Worm (Caenorhabditis elegans) whole organism, L3 larva: Measurements from ENCODE around the gene srab-13.

Experiments used
- ZK546.5 ChIP-seq: sonication (generic microtip); optimal IDR thresholded peaks from 2 replicates; lab custom pipeline; 2017; ENCODE audit warnings: missing biosample characterization, missing genetic modification characterization
- aly-2 ChIP-seq: fragments of 150-350 bp; optimal IDR thresholded peaks from 2 replicates; lab custom pipeline; 2014; ENCODE audit warnings: missing biosample characterization, missing genetic modification characterization
- ama-1 ChIP-seq: fragments of 150-350 bp; optimal IDR thresholded peaks from 2 replicates; lab custom pipeline; 2018
- ceh-16 ChIP-seq: sonication (generic microtip); optimal IDR thresholded peaks from 2 replicates; lab custom pipeline; 2017; ENCODE audit warnings: missing biosample characterization, missing genetic modification characterization
- ceh-28 ChIP-seq: fragments of 150-350 bp; optimal IDR thresholded peaks from 2 replicates; lab custom pipeline; 2014; ENCODE audit warnings: missing biosample characterization, missing genetic modification reagents, missing genetic modification characterization
- ceh-82 ChIP-seq: fragments of 150-350 bp; optimal IDR thresholded peaks from 2 replicates; lab custom pipeline; 2014; ENCODE audit warnings: missing biosample characterization, missing genetic modification characterization
- ceh-9 ChIP-seq: sonication (generic microtip); optimal IDR thresholded peaks from 2 replicates; lab custom pipeline; 2018; ENCODE audit warnings: missing biosample characterization, missing genetic modification characterization
- egl-27 ChIP-seq: sonication (generic microtip); optimal IDR thresholded peaks from 4 replicates; lab custom pipeline; 2017; ENCODE audit warnings: missing biosample characterization, missing genetic modification reagents, missing genetic modification characterization
- egl-5 ChIP-seq: fragments of 150-350 bp; optimal IDR thresholded peaks from 2 replicates; lab custom pipeline; 2017; ENCODE audit warnings: missing biosample characterization, missing genetic modification reagents, missing genetic modification characterization, inconsistent platforms
- elt-1 ChIP-seq: fragments of 150-350 bp; optimal IDR thresholded peaks from 2 replicates; lab custom pipeline; 2014; ENCODE audit warnings: missing biosample characterization, missing genetic modification characterization
- elt-2 ChIP-seq: sonication (generic microtip); optimal IDR thresholded peaks from 2 replicates; lab custom pipeline; 2016; ENCODE audit warnings: missing genetic modification reagents, mild to moderate bottlenecking, missing genetic modification characterization, missing compliant biosample characterization
- elt-3 ChIP-seq, 3 experiments: fragments of 150-350 bp in 1 of 3; sonication (generic microtip) in 2 of 3; optimal IDR thresholded peaks; 2 replicates in 2 of 3; 4 replicates in 1 of 3; lab custom pipeline; 2014 to 2017; ENCODE audit warnings: missing biosample characterization in 3 of 3, missing genetic modification characterization in 3 of 3
- eor-1 ChIP-seq, 2 experiments: fragments of 150-350 bp; optimal IDR thresholded peaks; 2 replicates each; lab custom pipeline; 2014 to 2018; ENCODE audit warnings: missing biosample characterization in 2 of 2, missing genetic modification characterization in 2 of 2
- fkh-10 ChIP-seq: sonication (generic microtip); optimal IDR thresholded peaks from 2 replicates; lab custom pipeline; 2017; ENCODE audit warnings: missing biosample characterization, missing genetic modification reagents, missing genetic modification characterization
- fkh-2 ChIP-seq: fragments of 150-350 bp; optimal IDR thresholded peaks from 2 replicates; lab custom pipeline; 2014; ENCODE audit warnings: missing biosample characterization, missing genetic modification reagents, missing genetic modification characterization
- fos-1 ChIP-seq: fragments of 150-350 bp; optimal IDR thresholded peaks from 2 replicates; lab custom pipeline; 2014; ENCODE audit warnings: missing biosample characterization, missing genetic modification characterization
- hmg-11 ChIP-seq: sonication (generic microtip); optimal IDR thresholded peaks from 2 replicates; lab custom pipeline; 2016; ENCODE audit warnings: missing genetic modification characterization, missing compliant biosample characterization
- jun-1 ChIP-seq: fragments of 150-350 bp; optimal IDR thresholded peaks from 2 replicates; lab custom pipeline; 2014; ENCODE audit warnings: missing biosample characterization, missing genetic modification reagents, missing genetic modification characterization
- lsy-12 ChIP-seq: sonication (generic microtip); optimal IDR thresholded peaks from 2 replicates; lab custom pipeline; 2016; ENCODE audit warnings: mild to moderate bottlenecking, missing genetic modification characterization, missing compliant biosample characterization
- mdl-1 ChIP-seq: fragments of 150-350 bp; optimal IDR thresholded peaks from 2 replicates; lab custom pipeline; 2014; ENCODE audit warnings: missing biosample characterization, missing genetic modification characterization
- mml-1 ChIP-seq: fragments of 150-350 bp; sonication (generic microtip); optimal IDR thresholded peaks from 3 replicates; lab custom pipeline; 2014; ENCODE audit warnings: missing biosample characterization, missing genetic modification characterization
- nfya-1 ChIP-seq: sonication (generic microtip); optimal IDR thresholded peaks from 2 replicates; lab custom pipeline; 2017; ENCODE audit warnings: missing genetic modification characterization, mild to moderate bottlenecking, missing compliant biosample characterization, antibody characterized with exemption, moderate library complexity; ENCODE audit not compliant: insufficient read depth
- nhr-12 ChIP-seq: fragments of 150-350 bp; optimal IDR thresholded peaks from 2 replicates; lab custom pipeline; 2014; ENCODE audit warnings: missing biosample characterization, missing genetic modification characterization
- nhr-23 ChIP-seq: fragments of 150-350 bp; optimal IDR thresholded peaks from 2 replicates; lab custom pipeline; 2014; ENCODE audit warnings: missing biosample characterization, missing genetic modification reagents, missing genetic modification characterization
- nhr-237 ChIP-seq: fragments of 150-350 bp; optimal IDR thresholded peaks from 2 replicates; lab custom pipeline; 2014; ENCODE audit warnings: missing biosample characterization, missing genetic modification characterization
- nhr-25 ChIP-seq: sonication (generic microtip); optimal IDR thresholded peaks from 2 replicates; lab custom pipeline; 2017; ENCODE audit warnings: missing biosample characterization, missing genetic modification characterization
- nhr-28 ChIP-seq: fragments of 150-350 bp; optimal IDR thresholded peaks from 2 replicates; lab custom pipeline; 2014; ENCODE audit warnings: missing biosample characterization, missing genetic modification characterization
- nhr-67 ChIP-seq: fragments of 150-350 bp; optimal IDR thresholded peaks from 2 replicates; lab custom pipeline; 2014; ENCODE audit warnings: missing biosample characterization, missing genetic modification characterization
- nhr-77 ChIP-seq: fragments of 150-350 bp; optimal IDR thresholded peaks from 2 replicates; lab custom pipeline; 2014; ENCODE audit warnings: missing biosample characterization, missing genetic modification characterization
- pha-4 ChIP-seq: fragments of 150-350 bp; optimal IDR thresholded peaks from 2 replicates; lab custom pipeline; 2014; ENCODE audit warnings: missing biosample characterization, missing genetic modification reagents, missing genetic modification characterization
- pqm-1 ChIP-seq: fragments of 150-350 bp; optimal IDR thresholded peaks from 2 replicates; lab custom pipeline; 2017; ENCODE audit warnings: missing biosample characterization, missing genetic modification characterization, inconsistent platforms
- sea-2 ChIP-seq: fragments of 150-350 bp; sonication (generic microtip); optimal IDR thresholded peaks from 4 replicates; lab custom pipeline; 2014; ENCODE audit warnings: missing biosample characterization, missing genetic modification reagents, missing genetic modification characterization
- snpc-4 ChIP-seq: fragments of 150-350 bp; optimal IDR thresholded peaks from 2 replicates; lab custom pipeline; 2014; ENCODE audit warnings: missing biosample characterization, missing genetic modification characterization
- unc-39 ChIP-seq: sonication (generic microtip); optimal IDR thresholded peaks from 4 replicates; lab custom pipeline; 2017; ENCODE audit warnings: missing biosample characterization, missing genetic modification characterization
- unc-62 ChIP-seq: fragments of 150-350 bp; sonication (generic microtip); optimal IDR thresholded peaks from 4 replicates; lab custom pipeline; 2014; ENCODE audit warnings: missing biosample characterization, missing genetic modification reagents, missing genetic modification characterization
- ztf-11 ChIP-seq: fragments of 150-350 bp; optimal IDR thresholded peaks from 2 replicates; lab custom pipeline; 2014; ENCODE audit warnings: missing biosample characterization, missing genetic modification characterization

srab-13 gene

ce11 chrV:2054254-2054653, 26.6 kb upstream of the srab-13 start:
- TF ChIP-seq aly-2 (tag; lab: Kevin White, UChicago) (no peak), nhr-77 (tag; lab: Kevin White, UChicago) (no peak), elt-2 (tag; lab: Kevin White, UChicago) (no peak), egl-5 (tag; lab: Kevin White, UChicago) (no peak), ama-1 (lab: Kevin White, UChicago) (no peak), nhr-67 (tag; lab: Kevin White, UChicago) (no peak), ceh-16 (tag; lab: Kevin White, UChicago) (no peak), ceh-82 (no peak)

ce11 chrV:2053509-2053908, 25.8 kb upstream of the srab-13 start, which contains the start of gene comt-5:
TSS of gene comt-5 (minus strand) at chrV:2053609.
- TF ChIP-seq hmg-11, result no peak
- TF ChIP-seq jun-1, result no peak
- TF ChIP-seq nhr-237 (tag; lab: Kevin White, UChicago), result no peak
- TF ChIP-seq elt-3 (tag; optimal IDR thresholded peaks at IDR 0.05; lab: Kevin White, UChicago), result no peak
- TF ChIP-seq nhr-25 (tag; lab: Kevin White, UChicago), result no peak
- no peak for TF ChIP-seq nhr-67 (tag; lab: Kevin White, UChicago)
- no peak for TF ChIP-seq elt-1
- TF ChIP-seq nfya-1, result no peak
- TF ChIP-seq nhr-28, result no peak
- no peak for TF ChIP-seq ceh-82
- no peak for TF ChIP-seq unc-39 (tag; lab: Kevin White, UChicago)
- TF ChIP-seq ceh-9 (tag; lab: Kevin White, UChicago), result no peak
- no peak for TF ChIP-seq ceh-16 (tag; lab: Kevin White, UChicago)

ce11 chrV:2051507-2051906, 23.8 kb upstream of the srab-13 start, which contains the start of gene Y40B10A.11:
TSS of gene Y40B10A.11 (minus strand) at chrV:2051607.
- TF ChIP-seq hmg-11 (no peak), eor-1 (tag; optimal IDR thresholded peaks at IDR 0.05; lab: Kevin White, UChicago) (no peak), sea-2 (GFP tag; lab: Kevin White, UChicago) (no peak), fos-1 (tag; lab: Kevin White, UChicago) (no peak), ceh-28 (tag; lab: Kevin White, UChicago) (no peak), mml-1 (tag; lab: Kevin White, UChicago) (no peak), nhr-28 (no peak), nhr-23 (tag; lab: Kevin White, UChicago) (no peak)

- TF ChIP-seq snpc-4 (tag; lab: Kevin White, UChicago), result no peak
- TF ChIP-seq nhr-237 (tag; lab: Kevin White, UChicago), result no peak
- no peak for TF ChIP-seq nhr-23 (tag; lab: Kevin White, UChicago)
- TF ChIP-seq pha-4 (tag; lab: Kevin White, UChicago), result no peak
- TF ChIP-seq unc-62 (GFP tag; lab: Kevin White, UChicago), result no peak
- no peak for TF ChIP-seq nhr-12 (tag; lab: Kevin White, UChicago)
- no peak for TF ChIP-seq ztf-11 (tag; lab: Kevin White, UChicago)
- TF ChIP-seq mml-1 (tag; lab: Kevin White, UChicago), result no peak
- TF ChIP-seq fkh-10 (GFP tag; lab: Kevin White, UChicago), result no peak
- no peak for TF ChIP-seq mdl-1 (tag; lab: Kevin White, UChicago)
- TF ChIP-seq elt-1, result no peak
Measured at ce11 chrV:2050790-2051189, 23.1 kb upstream of the srab-13 start.

- TF ChIP-seq nhr-25 (tag; lab: Kevin White, UChicago) (no peak), pqm-1 (tag; lab: Kevin White, UChicago) (peak; percentile 60), elt-2 (tag; lab: Kevin White, UChicago) (peak; percentile 51)
Measured at ce11 chrV:2050136-2050535, 22.4 kb upstream of the srab-13 start, which contains the start of gene comt-4. TSS of gene comt-4 (minus strand) at chrV:2050185.

ce11 chrV:2045956-2046355, 18.3 kb upstream of the srab-13 start, which contains the start of gene Y40B10A.5:
TSS of gene Y40B10A.5 (minus strand) at chrV:2046056.
- TF ChIP-seq nhr-237 (tag; lab: Kevin White, UChicago) (no peak), nhr-12 (tag; lab: Kevin White, UChicago) (no peak), elt-3 (tag; optimal IDR thresholded peaks at IDR 0.05; lab: Kevin White, UChicago) (no peak), lsy-12 (tag; lab: Kevin White, UChicago) (no peak), fkh-2 (no peak), egl-27 (tag; lab: Kevin White, UChicago) (no peak), egl-5 (tag; lab: Kevin White, UChicago) (no peak), nhr-67 (tag; lab: Kevin White, UChicago) (no peak), sea-2 (GFP tag; lab: Kevin White, UChicago) (no peak), ZK546.5 (tag; lab: Kevin White, UChicago) (no peak)
